Fruit fly (Drosophila melanogaster): ENCODE data around the gene CG14662.

Gene CG14662

dm6 chr3R:5015168-5015567, 31.1 kb upstream of the CG14662 start (continued):
- TF ChIP-seq MBD-R2 (GFP tag; IDR thresholded peaks at IDR 0.05) (peak; percentile 13; the same call in 1 of the 2 replicates), Abd-B (GFP tag; optimal IDR thresholded peaks at IDR 0.05) (no peak), CHES-1-like (GFP tag; optimal IDR thresholded peaks at IDR 0.05) (no peak), CG13894 (tag; optimal IDR thresholded peaks at IDR 0.05) (no peak), CG32532 (GFP tag; IDR thresholded peaks at IDR 0.05) (no peak; the same call in 1 of the 2 replicates), Med (GFP tag) (peak; percentile 79), dpn (GFP tag; optimal IDR thresholded peaks at IDR 0.05) (no peak), Fer3 (tag; optimal IDR thresholded peaks at IDR 0.05) (peak; percentile 50), CG15011 (GFP tag; optimal IDR thresholded peaks at IDR 0.05) (peak; percentile 52), Meics (GFP tag; optimal IDR thresholded peaks at IDR 0.05) (peak; percentile 80), Sox102F (GFP tag; optimal IDR thresholded peaks at IDR 0.05) (peak; percentile 67), Myb (GFP tag; optimal IDR thresholded peaks at IDR 0.05) (no peak), CG2129 (GFP tag; IDR thresholded peaks at IDR 0.05; ENCODE audit: partially characterized antibody) (no peak), CG34376 (GFP tag; optimal IDR thresholded peaks at IDR 0.05) (peak; percentile 71), sim (GFP tag; IDR thresholded peaks at IDR 0.05) (0 out of 2 replicates have a peak, but pooled peaks have one; percentile 25), Fer1 (GFP tag; optimal IDR thresholded peaks at IDR 0.05) (peak; percentile 92), Hmr (GFP tag; optimal IDR thresholded peaks at IDR 0.05) (peak; percentile 88), CG42726 (GFP tag; IDR thresholded peaks at IDR 0.05; ENCODE audit: partially characterized antibody) (no peak), CG1603 (tag; optimal IDR thresholded peaks at IDR 0.05) (peak; percentile 39), chn (GFP tag; optimal IDR thresholded peaks at IDR 0.05) (no peak), CG1529 (GFP tag; optimal IDR thresholded peaks at IDR 0.05) (peak; percentile 30), CG43689 (GFP tag; IDR thresholded peaks at IDR 0.05) (no peak), CkIIα-i1 (GFP tag; IDR thresholded peaks at IDR 0.05) (no peak), Sry-δ (GFP tag; optimal IDR thresholded peaks at IDR 0.05) (no peak), CG12299 (tag; optimal IDR thresholded peaks at IDR 0.05) (peak; percentile 71), CG2202 (tag; optimal IDR thresholded peaks at IDR 0.05) (no peak), Optix (GFP tag; IDR thresholded peaks at IDR 0.05) (no peak), CG12391 (tag; optimal IDR thresholded peaks at IDR 0.05) (peak; percentile 9), H15 (GFP tag; IDR thresholded peaks at IDR 0.05) (no peak), CG10366 (GFP tag; IDR thresholded peaks at IDR 0.05) (no peak), Ssrp (tag; optimal IDR thresholded peaks at IDR 0.05) (no peak), corto (GFP tag; optimal IDR thresholded peaks at IDR 0.05) (no peak), CG14860 (GFP tag; IDR thresholded peaks at IDR 0.05; ENCODE audit: partially characterized antibody) (no peak), Ets97D (GFP tag; optimal IDR thresholded peaks at IDR 0.05) (no peak), Lim3 (GFP tag; IDR thresholded peaks at IDR 0.05) (no peak), chinmo (GFP tag; IDR thresholded peaks at IDR 0.05; ENCODE audit: partially characterized antibody) (0 out of 4 replicates have a peak, but pooled peaks have one; percentile 61), sug (tag; optimal IDR thresholded peaks at IDR 0.05) (peak; percentile 10), ttk (GFP tag; IDR thresholded peaks at IDR 0.05) (0 out of 2 replicates have a peak, but pooled peaks have one; percentile 14), z (GFP tag; IDR thresholded peaks at IDR 0.05) (no peak), kah (GFP tag; optimal IDR thresholded peaks at IDR 0.05) (peak; percentile 12), Hand (GFP tag; optimal IDR thresholded peaks at IDR 0.05) (peak; percentile 58), CG7839 (tag; optimal IDR thresholded peaks at IDR 0.05) (peak; percentile 21), Sry-β (GFP tag; optimal IDR thresholded peaks at IDR 0.05) (no peak), amos (GFP tag; IDR thresholded peaks at IDR 0.05; ENCODE audit: partially characterized antibody) (no peak), Bgb (GFP tag; IDR thresholded peaks at IDR 0.05; ENCODE audit: partially characterized antibody) (no peak), CG32767 (GFP tag; IDR thresholded peaks at IDR 0.05) (no peak), prd (optimal IDR thresholded peaks at IDR 0.05) (no peak), prd (GFP tag; IDR thresholded peaks at IDR 0.05) (no peak), chm (GFP tag; IDR thresholded peaks at IDR 0.05) (no peak), mirr (GFP tag; optimal IDR thresholded peaks at IDR 0.05) (peak; percentile 26), CG4328 (GFP tag; optimal IDR thresholded peaks at IDR 0.05) (peak; percentile 61)
